Fruit fly (Drosophila melanogaster): ENCODE results near the gene Vdup1.

DNA sequence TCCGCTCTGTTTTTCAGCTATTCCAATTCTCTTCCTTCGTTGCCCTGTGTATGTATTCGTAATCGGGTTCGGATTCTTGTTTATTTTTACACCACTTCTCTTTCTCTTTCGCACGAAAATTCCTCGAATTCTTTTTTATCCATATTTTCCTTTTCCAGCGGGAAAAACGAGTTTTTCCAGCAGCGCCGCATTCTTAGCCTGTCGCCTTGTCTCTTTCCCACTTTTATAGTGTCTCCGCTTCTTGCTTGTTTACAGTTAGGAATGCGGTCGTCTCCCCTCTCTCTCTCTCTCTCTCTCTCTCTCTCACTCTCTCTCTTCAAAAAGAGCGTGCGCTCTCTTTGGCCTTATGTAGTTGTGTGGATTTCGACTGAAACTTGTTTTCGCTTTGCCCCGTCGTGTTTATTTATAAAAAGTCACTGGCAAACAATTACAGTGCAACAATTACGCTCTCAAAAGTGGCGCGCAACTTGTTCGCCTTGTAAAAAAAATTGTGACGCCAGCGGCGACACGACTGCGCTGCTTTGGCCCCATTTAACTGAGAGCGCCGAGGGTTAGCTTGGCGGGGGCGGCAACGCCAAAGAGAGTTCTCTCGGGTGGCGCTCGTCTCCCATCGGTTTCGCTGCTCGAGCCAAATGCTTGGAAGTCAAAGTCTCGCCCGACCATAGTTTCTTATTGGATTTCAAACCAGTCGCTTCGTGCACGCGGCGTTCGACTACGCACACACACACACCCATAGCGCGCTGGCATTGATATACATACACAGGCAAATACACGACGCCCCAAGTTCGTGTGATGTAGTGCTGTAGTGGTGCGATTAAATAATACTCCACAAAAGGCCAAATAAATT lies 47.4 kb downstream of the Vdup1 start:
- TF ChIP-seq CTCF (optimal IDR thresholded peaks at IDR 0.05) (no peak), CG8478 (optimal IDR thresholded peaks at IDR 0.05) (no peak)
